Worm (Caenorhabditis elegans) whole organism, mixed stage, embryonic: ENCODE measurements around the gene K03B4.2.
A peak's percentile ranks its signal among the peaks of the same experiment; 100 is the strongest.

Experiments used
- M03D4.4 ChIP-seq: sonication (generic microtip); optimal IDR thresholded peaks from 2 replicates; lab custom pipeline; 2017; ENCODE audit warnings: mild to moderate bottlenecking, missing genetic modification characterization, missing compliant biosample characterization
- bed-3 ChIP-seq: fragments of 200-800 bp; sonication (Bioruptor generic); optimal IDR thresholded peaks from 3 replicates; lab custom pipeline; 2018; ENCODE audit warnings: mild to moderate bottlenecking, missing genetic modification characterization, moderate library complexity, missing compliant biosample characterization
- ceh-39 ChIP-seq: fragments of 150-350 bp; optimal IDR thresholded peaks from 2 replicates; lab custom pipeline; 2014; ENCODE audit warnings: missing biosample characterization, missing genetic modification characterization
- ceh-43 ChIP-seq: fragments of 200-800 bp; sonication (Bioruptor generic); optimal IDR thresholded peaks from 2 replicates; lab custom pipeline; 2018; ENCODE audit warnings: mild to moderate bottlenecking, missing genetic modification characterization, moderate library complexity, missing compliant biosample characterization
- ceh-83 ChIP-seq: fragments of 200-800 bp; sonication (Bioruptor generic); optimal IDR thresholded peaks from 2 replicates; lab custom pipeline; 2018; ENCODE audit warnings: mild to moderate bottlenecking, missing genetic modification characterization, missing compliant biosample characterization
- ces-1 ChIP-seq: fragments of 150-350 bp; optimal IDR thresholded peaks from 2 replicates; lab custom pipeline; 2014; ENCODE audit warnings: missing biosample characterization, missing genetic modification reagents, missing genetic modification characterization
- drap-1 ChIP-seq: fragments of 200-800 bp; sonication (Bioruptor generic); optimal IDR thresholded peaks from 3 replicates; lab custom pipeline; 2018; ENCODE audit warnings: mild to moderate bottlenecking, missing genetic modification characterization, missing compliant biosample characterization
- elt-1 ChIP-seq: sonication (generic microtip); optimal IDR thresholded peaks from 2 replicates; lab custom pipeline; 2017; ENCODE audit warnings: missing genetic modification characterization, mild to moderate bottlenecking, missing compliant biosample characterization, antibody characterized with exemption, moderate library complexity, borderline replicate concordance; ENCODE audit not compliant: insufficient read depth
- elt-3 ChIP-seq: fragments of 150-350 bp; optimal IDR thresholded peaks from 2 replicates; lab custom pipeline; 2014; ENCODE audit warnings: missing biosample characterization, missing genetic modification characterization
- flh-1 ChIP-seq: fragments of 200-800 bp; sonication (Bioruptor generic); optimal IDR thresholded peaks from 2 replicates; lab custom pipeline; 2018; ENCODE audit warnings: mild to moderate bottlenecking, missing genetic modification characterization, moderate library complexity, missing compliant biosample characterization
- ham-2 ChIP-seq: fragments of 200-800 bp; sonication (Bioruptor generic); optimal IDR thresholded peaks from 2 replicates; lab custom pipeline; 2018; ENCODE audit warnings: mild to moderate bottlenecking, missing genetic modification characterization, missing compliant biosample characterization
- hlh-1 ChIP-seq: fragments of 150-350 bp; optimal IDR thresholded peaks from 2 replicates; lab custom pipeline; 2014; ENCODE audit warnings: missing biosample characterization, missing genetic modification reagents, missing genetic modification characterization
- lin-13 ChIP-seq: fragments of 150-350 bp; optimal IDR thresholded peaks from 2 replicates; lab custom pipeline; 2014; ENCODE audit warnings: missing biosample characterization, missing genetic modification characterization
- lin-32 ChIP-seq: fragments of 200-800 bp; sonication (Bioruptor generic); optimal IDR thresholded peaks from 2 replicates; lab custom pipeline; 2018; ENCODE audit warnings: mild to moderate bottlenecking, missing genetic modification characterization, missing compliant biosample characterization
- lsy-2 ChIP-seq: fragments of 150-350 bp; optimal IDR thresholded peaks from 2 replicates; lab custom pipeline; 2014; ENCODE audit warnings: missing biosample characterization, missing genetic modification characterization
- mab-5 ChIP-seq: fragments of 150-350 bp; optimal IDR thresholded peaks from 2 replicates; lab custom pipeline; 2014; ENCODE audit warnings: missing biosample characterization, missing genetic modification characterization
- mep-1 ChIP-seq: fragments of 150-350 bp; optimal IDR thresholded peaks from 2 replicates; lab custom pipeline; 2017; ENCODE audit warnings: missing biosample characterization, missing genetic modification reagents, missing genetic modification characterization, inconsistent platforms
- nhr-12 ChIP-seq: fragments of 150-350 bp; optimal IDR thresholded peaks from 2 replicates; lab custom pipeline; 2014; ENCODE audit warnings: missing biosample characterization, missing genetic modification characterization
- nhr-2 ChIP-seq: fragments of 150-350 bp; optimal IDR thresholded peaks from 2 replicates; lab custom pipeline; 2014; ENCODE audit warnings: missing biosample characterization, missing genetic modification characterization
- nhr-237 ChIP-seq: fragments of 150-350 bp; optimal IDR thresholded peaks from 2 replicates; lab custom pipeline; 2014; ENCODE audit warnings: missing biosample characterization, missing genetic modification characterization
- sem-2 ChIP-seq: fragments of 200-800 bp; sonication (Bioruptor generic); optimal IDR thresholded peaks from 2 replicates; lab custom pipeline; 2018; ENCODE audit warnings: mild to moderate bottlenecking, missing genetic modification characterization, missing compliant biosample characterization
- tbx-8 ChIP-seq: fragments of 200-800 bp; sonication (Bioruptor generic); optimal IDR thresholded peaks from 2 replicates; lab custom pipeline; 2018; ENCODE audit warnings: mild to moderate bottlenecking, missing genetic modification characterization, moderate library complexity, missing compliant biosample characterization
- unc-120 ChIP-seq: sonication (generic microtip); optimal IDR thresholded peaks from 2 replicates; lab custom pipeline; 2017; ENCODE audit warnings: missing genetic modification characterization, missing compliant biosample characterization; ENCODE audit not compliant: poor library complexity, severe bottlenecking
- unc-39 ChIP-seq: fragments of 150-350 bp; optimal IDR thresholded peaks from 2 replicates; lab custom pipeline; 2014; ENCODE audit warnings: missing biosample characterization, missing genetic modification characterization
- unc-62 ChIP-seq: fragments of 150-350 bp; optimal IDR thresholded peaks from 2 replicates; lab custom pipeline; 2014; ENCODE audit warnings: missing biosample characterization, missing genetic modification reagents, missing genetic modification characterization
- zip-8 ChIP-seq: fragments of 150-350 bp; optimal IDR thresholded peaks from 2 replicates; lab custom pipeline; 2014; ENCODE audit warnings: missing biosample characterization, missing genetic modification characterization
- ztf-11 ChIP-seq: fragments of 150-350 bp; optimal IDR thresholded peaks from 2 replicates; lab custom pipeline; 2014; ENCODE audit warnings: missing biosample characterization, missing genetic modification characterization

K03B4.2 gene

ce11 chrV:4647857-4648256, 39.9 kb upstream of the K03B4.2 start, which contains the start of gene F41F3.3 (continued):
- no peak for TF ChIP-seq nhr-12 (tag; lab: Kevin White, UChicago)
- TF ChIP-seq sem-2 (GFP tag; lab: Kevin White, UChicago), result peak; percentile 14
- peak; percentile 23 for TF ChIP-seq lin-32 (GFP tag; lab: Kevin White, UChicago)
- TF ChIP-seq, all 35 proteins: peak for 8

- no peak for TF ChIP-seq bed-3 (GFP tag; lab: Kevin White, UChicago)
- no peak for TF ChIP-seq ceh-83
- TF ChIP-seq nhr-237 (tag; lab: Kevin White, UChicago), result no peak
- TF ChIP-seq lsy-2, result no peak
Measured at ce11 chrV:4648527-4648926, 39.3 kb upstream of the K03B4.2 start, which contains the start of gene F41F3.8. F41F3.8 (plus strand) TSS chrV:4648827.

- no peak for TF ChIP-seq M03D4.4 (tag; lab: Kevin White, UChicago)
- no peak for TF ChIP-seq ham-2 (GFP tag; lab: Kevin White, UChicago)
- TF ChIP-seq mep-1 (tag; lab: Kevin White, UChicago), result no peak
- TF ChIP-seq ceh-43, result no peak
- no peak for TF ChIP-seq ceh-39
- TF ChIP-seq ceh-83, result no peak
- no peak for TF ChIP-seq ztf-11 (tag; lab: Kevin White, UChicago)
- TF ChIP-seq lin-13 (tag; lab: Kevin White, UChicago), result no peak
- TF ChIP-seq ces-1, result no peak
- no peak for TF ChIP-seq nhr-2 (tag; lab: Kevin White, UChicago)
- TF ChIP-seq hlh-1 (tag; lab: Kevin White, UChicago), result no peak
- no peak for TF ChIP-seq unc-120 (tag; lab: Kevin White, UChicago)
- TF ChIP-seq nhr-237 (tag; lab: Kevin White, UChicago), result no peak
Measured at ce11 chrV:4649649-4650384, 38.0 kb upstream of the K03B4.2 start.

- TF ChIP-seq ham-2 (GFP tag; lab: Kevin White, UChicago), result peak; percentile 20
- peak; percentile 53 for TF ChIP-seq elt-1 (tag; lab: Kevin White, UChicago)
- TF ChIP-seq unc-39 (tag; lab: Kevin White, UChicago), result no peak
- no peak for TF ChIP-seq zip-8 (tag; lab: Kevin White, UChicago)
- TF ChIP-seq elt-3, result no peak
Measured at ce11 chrV:4651480-4651879, 36.3 kb upstream of the K03B4.2 start.

ce11 chrV:4653093-4653492, 34.7 kb upstream of the K03B4.2 start:
- no peak for TF ChIP-seq ham-2 (GFP tag; lab: Kevin White, UChicago)
- TF ChIP-seq lsy-2, result no peak
- TF ChIP-seq hlh-1 (tag; lab: Kevin White, UChicago), result no peak
- TF ChIP-seq zip-8 (tag; lab: Kevin White, UChicago), result no peak
- TF ChIP-seq nhr-237 (tag; lab: Kevin White, UChicago), result no peak
- TF ChIP-seq ceh-43, result no peak

- TF ChIP-seq elt-3, result no peak
- TF ChIP-seq lin-13 (tag; lab: Kevin White, UChicago), result no peak
- no peak for TF ChIP-seq unc-120 (tag; lab: Kevin White, UChicago)
- TF ChIP-seq flh-1, result no peak
- TF ChIP-seq ham-2 (GFP tag; lab: Kevin White, UChicago), result no peak
- no peak for TF ChIP-seq hlh-1 (tag; lab: Kevin White, UChicago)
- TF ChIP-seq drap-1 (GFP tag; lab: Kevin White, UChicago), result no peak
- no peak for TF ChIP-seq ceh-83
- no peak for TF ChIP-seq mep-1 (tag; lab: Kevin White, UChicago)
- TF ChIP-seq ces-1, result no peak
- TF ChIP-seq zip-8 (tag; lab: Kevin White, UChicago), result no peak
- no peak for TF ChIP-seq unc-62 (GFP tag; lab: Kevin White, UChicago)
- TF ChIP-seq mab-5 (tag; lab: Kevin White, UChicago), result no peak
- no peak for TF ChIP-seq unc-39 (tag; lab: Kevin White, UChicago)
- no peak for TF ChIP-seq lsy-2
- TF ChIP-seq ceh-39, result no peak
- no peak for TF ChIP-seq ztf-11 (tag; lab: Kevin White, UChicago)
- TF ChIP-seq tbx-8 (GFP tag; lab: Kevin White, UChicago), result no peak
Measured at ce11 chrV:4653871-4654605, 33.8 kb upstream of the K03B4.2 start, which contains the start of the genes col-139 and F41F3.1. col-139 (minus strand) TSS chrV:4653971. F41F3.1 (plus strand) TSS chrV:4654555.
